Worm (Caenorhabditis elegans): ENCODE results near the gene C14C10.1.

C14C10.1 gene

ce11 chrV:12588030-12588429 is at the start of gene C14C10.1:
TSS of gene C14C10.1 (plus strand) at chrV:12588330.
- TF ChIP-seq klf-2 (GFP tag; conservative IDR thresholded peaks at IDR 0.05), result no peak
- no peak for TF ChIP-seq flt-1 (GFP tag; IDR thresholded peaks at IDR 0.05)
- no peak for TF ChIP-seq ztf-23 (GFP tag; IDR thresholded peaks at IDR 0.05)
- TF ChIP-seq tab-1 (GFP tag; IDR thresholded peaks at IDR 0.05), result no peak
- no peak for TF ChIP-seq T22C8.4 (GFP tag; IDR thresholded peaks at IDR 0.05)
- no peak for TF ChIP-seq cog-1 (tag; optimal IDR thresholded peaks at IDR 0.05)
- no peak for TF ChIP-seq ztf-29 (GFP tag; IDR thresholded peaks at IDR 0.05)
- no peak for TF ChIP-seq ref-1 (GFP tag; conservative IDR thresholded peaks at IDR 0.05)
- TF ChIP-seq med-1 (GFP tag; optimal IDR thresholded peaks at IDR 0.05; ENCODE audit: insufficient read depth), result no peak

ce11 chrV:12538984-12539852 is 48.9 kb upstream of the C14C10.1 start:
- TF ChIP-seq med-1 (GFP tag; optimal IDR thresholded peaks at IDR 0.05; ENCODE audit: insufficient read depth) (no peak), klf-2 (GFP tag; conservative IDR thresholded peaks at IDR 0.05) (no peak), ztf-29 (GFP tag; IDR thresholded peaks at IDR 0.05) (no peak)

ce11 chrV:12540018-12540417 is 48.1 kb upstream of the C14C10.1 start:
- no peak for TF ChIP-seq ztf-23 (GFP tag; IDR thresholded peaks at IDR 0.05)
- TF ChIP-seq klf-2 (GFP tag; conservative IDR thresholded peaks at IDR 0.05), result no peak
- no peak for TF ChIP-seq T22C8.4 (GFP tag; IDR thresholded peaks at IDR 0.05)
- TF ChIP-seq ztf-29 (GFP tag; IDR thresholded peaks at IDR 0.05), result no peak
- TF ChIP-seq ref-1 (GFP tag; conservative IDR thresholded peaks at IDR 0.05), result no peak
- no peak for TF ChIP-seq tab-1 (GFP tag; IDR thresholded peaks at IDR 0.05)
- no peak for TF ChIP-seq med-1 (GFP tag; optimal IDR thresholded peaks at IDR 0.05; ENCODE audit: insufficient read depth)
- TF ChIP-seq cog-1 (tag; optimal IDR thresholded peaks at IDR 0.05), result no peak
- no peak for TF ChIP-seq flt-1 (GFP tag; IDR thresholded peaks at IDR 0.05)

ce11 chrV:12540739-12541138 is 47.4 kb upstream of the C14C10.1 start, which contains the start of gene F45D3.2:
TSS of gene F45D3.2 (plus strand) at chrV:12541039.
- TF ChIP-seq cog-1 (tag; optimal IDR thresholded peaks at IDR 0.05), result no peak
- TF ChIP-seq med-1 (GFP tag; optimal IDR thresholded peaks at IDR 0.05; ENCODE audit: insufficient read depth), result no peak
- no peak for TF ChIP-seq ztf-23 (GFP tag; IDR thresholded peaks at IDR 0.05)
- TF ChIP-seq T22C8.4 (GFP tag; IDR thresholded peaks at IDR 0.05), result no peak
- TF ChIP-seq ztf-29 (GFP tag; IDR thresholded peaks at IDR 0.05), result no peak
- TF ChIP-seq ref-1 (GFP tag; conservative IDR thresholded peaks at IDR 0.05), result no peak
- no peak for TF ChIP-seq tab-1 (GFP tag; IDR thresholded peaks at IDR 0.05)
- TF ChIP-seq klf-2 (GFP tag; conservative IDR thresholded peaks at IDR 0.05), result no peak
- no peak for TF ChIP-seq flt-1 (GFP tag; IDR thresholded peaks at IDR 0.05)

ce11 chrV:12541207-12541606 is 46.9 kb upstream of the C14C10.1 start:
- TF ChIP-seq ztf-23 (GFP tag; IDR thresholded peaks at IDR 0.05), result no peak
- TF ChIP-seq cog-1 (tag; optimal IDR thresholded peaks at IDR 0.05), result no peak
- no peak for TF ChIP-seq ztf-29 (GFP tag; IDR thresholded peaks at IDR 0.05)
- TF ChIP-seq flt-1 (GFP tag; IDR thresholded peaks at IDR 0.05), result no peak
- TF ChIP-seq T22C8.4 (GFP tag; IDR thresholded peaks at IDR 0.05), result no peak
- no peak for TF ChIP-seq ref-1 (GFP tag; conservative IDR thresholded peaks at IDR 0.05)
- TF ChIP-seq tab-1 (GFP tag; IDR thresholded peaks at IDR 0.05), result no peak
- TF ChIP-seq klf-2 (GFP tag; conservative IDR thresholded peaks at IDR 0.05), result no peak
- TF ChIP-seq med-1 (GFP tag; optimal IDR thresholded peaks at IDR 0.05; ENCODE audit: insufficient read depth), result no peak

ce11 chrV:12542683-12543319 is 45.3 kb upstream of the C14C10.1 start:
- TF ChIP-seq tab-1 (GFP tag; IDR thresholded peaks at IDR 0.05), result no peak
- no peak for TF ChIP-seq flt-1 (GFP tag; IDR thresholded peaks at IDR 0.05)
- TF ChIP-seq ztf-23 (GFP tag; IDR thresholded peaks at IDR 0.05), result no peak
- no peak for TF ChIP-seq T22C8.4 (GFP tag; IDR thresholded peaks at IDR 0.05)
- no peak for TF ChIP-seq cog-1 (tag; optimal IDR thresholded peaks at IDR 0.05)
- TF ChIP-seq ztf-29 (GFP tag; IDR thresholded peaks at IDR 0.05), result no peak
- no peak for TF ChIP-seq klf-2 (GFP tag; conservative IDR thresholded peaks at IDR 0.05)
- no peak for TF ChIP-seq ref-1 (GFP tag; conservative IDR thresholded peaks at IDR 0.05)

- TF ChIP-seq flt-1 (GFP tag; IDR thresholded peaks at IDR 0.05), result no peak
- no peak for TF ChIP-seq cog-1 (tag; optimal IDR thresholded peaks at IDR 0.05)
- TF ChIP-seq T22C8.4 (GFP tag; IDR thresholded peaks at IDR 0.05), result no peak
- TF ChIP-seq ztf-23 (GFP tag; IDR thresholded peaks at IDR 0.05), result no peak
- no peak for TF ChIP-seq ztf-29 (GFP tag; IDR thresholded peaks at IDR 0.05)
- TF ChIP-seq tab-1 (GFP tag; IDR thresholded peaks at IDR 0.05), result no peak
- no peak for TF ChIP-seq ref-1 (GFP tag; conservative IDR thresholded peaks at IDR 0.05)
- no peak for TF ChIP-seq klf-2 (GFP tag; conservative IDR thresholded peaks at IDR 0.05)
- no peak for TF ChIP-seq med-1 (GFP tag; optimal IDR thresholded peaks at IDR 0.05; ENCODE audit: insufficient read depth)
These were observed 39.3 kb upstream of the C14C10.1 start for ce11 chrV:12548830-12549229.

- TF ChIP-seq cog-1 (tag; optimal IDR thresholded peaks at IDR 0.05) (no peak), ref-1 (GFP tag; conservative IDR thresholded peaks at IDR 0.05) (no peak), tab-1 (GFP tag; IDR thresholded peaks at IDR 0.05) (no peak), flt-1 (GFP tag; IDR thresholded peaks at IDR 0.05) (no peak), klf-2 (GFP tag; conservative IDR thresholded peaks at IDR 0.05) (no peak), ztf-29 (GFP tag; IDR thresholded peaks at IDR 0.05) (no peak), T22C8.4 (GFP tag; IDR thresholded peaks at IDR 0.05) (no peak), med-1 (GFP tag; optimal IDR thresholded peaks at IDR 0.05; ENCODE audit: insufficient read depth) (no peak), ztf-23 (GFP tag; IDR thresholded peaks at IDR 0.05) (no peak)
These were observed 38.5 kb upstream of the C14C10.1 start for ce11 chrV:12549604-12550003.

ce11 chrV:12550036-12550626 is 38.0 kb upstream of the C14C10.1 start, which contains the start of gene F45D3.3:
TSS of gene F45D3.3 (minus strand) at chrV:12550385.
- TF ChIP-seq ztf-29 (GFP tag; IDR thresholded peaks at IDR 0.05) (no peak), tab-1 (GFP tag; IDR thresholded peaks at IDR 0.05) (no peak), med-1 (GFP tag; optimal IDR thresholded peaks at IDR 0.05; ENCODE audit: insufficient read depth) (no peak), ztf-23 (GFP tag; IDR thresholded peaks at IDR 0.05) (no peak)

Data from whole organism, midembryonic.